Fruit fly (Drosophila melanogaster) whole organism, embryonic: Measurements from ENCODE around the gene CG17612.

ENCODE experiments used
- ATbp ChIP-seq: fragments of 200-800 bp; sonication (Bioruptor generic); optimal IDR thresholded peaks from 2 replicates; lab custom pipeline; 2017; ENCODE audit warnings: missing biosample characterization, mild to moderate bottlenecking, missing genetic modification characterization, missing genetic modification reagents
- Abd-B ChIP-seq: fragments of 200-800 bp; sonication (Bioruptor generic); optimal IDR thresholded peaks from 2 replicates; lab custom pipeline; 2018; ENCODE audit warnings: missing biosample characterization, mild to moderate bottlenecking, missing genetic modification characterization, moderate library complexity
- BtbVII ChIP-seq: fragments of 200-800 bp; sonication (Bioruptor generic); optimal IDR thresholded peaks from 3 replicates; lab custom pipeline; 2017; ENCODE audit warnings: missing biosample characterization, mild to moderate bottlenecking, missing genetic modification characterization
- Bteb2 ChIP-seq: fragments of 200-800 bp; sonication (Bioruptor generic); optimal IDR thresholded peaks from 2 replicates; lab custom pipeline; 2016; ENCODE audit warnings: missing biosample characterization, missing genetic modification characterization
- CG1024 ChIP-seq: fragments of 200-800 bp; sonication (Bioruptor generic); IDR thresholded peaks from 2 replicates; pipeline ENCODE4 v1.3.6; 2022; ENCODE audit warnings: missing biosample characterization, missing genetic modification characterization
- CG12071 ChIP-seq: fragments of 200-800 bp; sonication (Bioruptor generic); optimal IDR thresholded peaks from 3 replicates; lab custom pipeline; 2018; ENCODE audit warnings: missing biosample characterization, mild to moderate bottlenecking, missing genetic modification characterization
- CG12942 ChIP-seq: fragments of 200-800 bp; sonication (Bioruptor generic); optimal IDR thresholded peaks from 3 replicates; lab custom pipeline; 2016; ENCODE audit warnings: missing biosample characterization, missing genetic modification characterization
- CG13775 ChIP-seq: fragments of 200-800 bp; sonication (Bioruptor generic); optimal IDR thresholded peaks from 3 replicates; lab custom pipeline; 2017; ENCODE audit warnings: missing biosample characterization, mild to moderate bottlenecking, missing genetic modification characterization
- CG14014 ChIP-seq: fragments of 200-800 bp; sonication (Bioruptor generic); IDR thresholded peaks from 2 replicates; pipeline ENCODE4 v1.3.6; 2022; ENCODE audit warnings: missing biosample characterization, missing genetic modification characterization
- CG14050 ChIP-seq: fragments of 200-800 bp; sonication (Bioruptor generic); IDR thresholded peaks from 3 replicates; pipeline ENCODE4 v1.3.6; 2022; ENCODE audit warnings: missing biosample characterization, missing genetic modification characterization
- CG14860 ChIP-seq: fragments of 200-800 bp; sonication (Bioruptor generic); IDR thresholded peaks from 3 replicates; pipeline ENCODE4 v1.3.6; 2022; ENCODE audit warnings: missing biosample characterization, missing genetic modification characterization; ENCODE audit not compliant: partially characterized antibody
- CG1792 ChIP-seq: fragments of 200-800 bp; sonication (Bioruptor generic); optimal IDR thresholded peaks from 2 replicates; lab custom pipeline; 2016; ENCODE audit warnings: missing biosample characterization, missing genetic modification characterization
- CG18011 ChIP-seq: fragments of 200-800 bp; sonication (Bioruptor generic); optimal IDR thresholded peaks from 2 replicates; lab custom pipeline; 2017; ENCODE audit warnings: missing biosample characterization, missing genetic modification characterization, mild to moderate bottlenecking, moderate library complexity, missing genotype
- CG31224 ChIP-seq: fragments of 200-800 bp; sonication (Bioruptor generic); IDR thresholded peaks from 2 replicates; pipeline ENCODE4 v1.3.6; 2022; ENCODE audit warnings: missing biosample characterization, missing genetic modification characterization
- CG42726 ChIP-seq: fragments of 200-800 bp; sonication (Bioruptor generic); IDR thresholded peaks from 2 replicates; pipeline ENCODE4 v1.3.6; 2022; ENCODE audit warnings: missing biosample characterization, missing genetic modification characterization; ENCODE audit not compliant: partially characterized antibody
- CG4854 ChIP-seq: fragments of 200-800 bp; sonication (Bioruptor generic); optimal IDR thresholded peaks from 2 replicates; lab custom pipeline; 2016; ENCODE audit warnings: missing biosample characterization, missing genetic modification characterization, inconsistent platforms
- CG8388 ChIP-seq: fragments of 200-800 bp; sonication (Bioruptor generic); optimal IDR thresholded peaks from 2 replicates; lab custom pipeline; 2019; ENCODE audit warnings: missing biosample characterization, mild to moderate bottlenecking, missing genetic modification characterization, moderate library complexity
- CG9215 ChIP-seq: fragments of 200-800 bp; sonication (Bioruptor generic); IDR thresholded peaks from 2 replicates; pipeline ENCODE4 v1.3.6; 2022; ENCODE audit warnings: missing biosample characterization, missing genetic modification characterization
- CG9876 ChIP-seq: fragments of 200-800 bp; sonication (Bioruptor generic); optimal IDR thresholded peaks from 2 replicates; lab custom pipeline; 2016; ENCODE audit warnings: missing biosample characterization, missing genetic modification characterization
- CTCF ChIP-seq: fragments of 200-800 bp; sonication (Bioruptor generic); optimal IDR thresholded peaks from 2 replicates; lab custom pipeline; 2017; ENCODE audit warnings: missing biosample characterization, mild to moderate bottlenecking, missing genetic modification characterization, moderate library complexity
- D ChIP-seq, 2 experiments: fragments of 200-800 bp in 1 of 2; fragments of >200 bp in 1 of 2; sonication (Bioruptor generic) in 1 of 2; optimal IDR thresholded peaks; 2 replicates in 1 of 2; 3 replicates in 1 of 2; lab custom pipeline; 2017; ENCODE audit warnings: mild to moderate bottlenecking in 1 of 2, missing biosample characterization in 1 of 2, missing genetic modification characterization in 1 of 2, missing genetic modification reagents in 1 of 2
- Hr78 ChIP-seq, 2 experiments: fragments of 200-800 bp in 1 of 2; fragments of >200 bp in 1 of 2; sonication (Bioruptor generic) in 1 of 2; optimal IDR thresholded peaks; 2 replicates each; lab custom pipeline; 2017 to 2019; ENCODE audit warnings: missing biosample characterization in 2 of 2, missing genetic modification characterization in 2 of 2, mild to moderate bottlenecking in 1 of 2, moderate library complexity in 1 of 2
- Hsf ChIP-seq: fragments of 200-800 bp; sonication (Bioruptor generic); optimal IDR thresholded peaks from 3 replicates; lab custom pipeline; 2016; ENCODE audit warnings: missing biosample characterization, missing genetic modification characterization
- Kr ChIP-seq: fragments of 200-800 bp; sonication (Bioruptor generic); optimal IDR thresholded peaks from 2 replicates; lab custom pipeline; 2017; ENCODE audit warnings: missing biosample characterization, mild to moderate bottlenecking, missing genetic modification characterization
- Lhr ChIP-seq: fragments of 200-800 bp; sonication (Bioruptor generic); optimal IDR thresholded peaks from 3 replicates; lab custom pipeline; 2017; ENCODE audit warnings: mild to moderate bottlenecking, missing biosample characterization, missing genetic modification reagents, missing genetic modification characterization
- Meics ChIP-seq: fragments of 200-800 bp; sonication (Bioruptor generic); optimal IDR thresholded peaks from 2 replicates; lab custom pipeline; 2017; ENCODE audit warnings: missing biosample characterization, mild to moderate bottlenecking, missing genetic modification characterization
- Opbp ChIP-seq: fragments of 200-800 bp; sonication (Bioruptor generic); IDR thresholded peaks from 3 replicates; pipeline ENCODE4 v1.3.6; 2022; ENCODE audit warnings: missing biosample characterization, missing genetic modification characterization; ENCODE audit not compliant: partially characterized antibody
- Sry-β ChIP-seq: fragments of 200-800 bp; sonication (Bioruptor generic); optimal IDR thresholded peaks from 2 replicates; lab custom pipeline; 2018; ENCODE audit warnings: missing biosample characterization, mild to moderate bottlenecking, missing genetic modification characterization, moderate library complexity
- Xbp1 ChIP-seq: fragments of 200-800 bp; sonication (Bioruptor generic); optimal IDR thresholded peaks from 3 replicates; lab custom pipeline; 2016; ENCODE audit warnings: missing biosample characterization, mild to moderate bottlenecking, missing genetic modification characterization
- ab ChIP-seq: fragments of 200-800 bp; sonication (Bioruptor generic); optimal IDR thresholded peaks from 2 replicates; lab custom pipeline; 2016; ENCODE audit warnings: missing biosample characterization, missing genetic modification characterization
- ara ChIP-seq: fragments of 200-800 bp; sonication (Bioruptor generic); IDR thresholded peaks from 2 replicates; pipeline ENCODE4 v1.3.6; 2022; ENCODE audit warnings: missing biosample characterization, missing genetic modification characterization
- danr ChIP-seq: fragments of 200-800 bp; sonication (Bioruptor generic); IDR thresholded peaks from 2 replicates; pipeline ENCODE4 v1.3.6; 2022; ENCODE audit warnings: missing biosample characterization, missing genetic modification characterization
- disco-r ChIP-seq: fragments of 200-800 bp; sonication (Bioruptor generic); optimal IDR thresholded peaks from 2 replicates; lab custom pipeline; 2016; ENCODE audit warnings: missing biosample characterization, missing genetic modification characterization
- dmrt99B ChIP-seq: fragments of 200-800 bp; sonication (Bioruptor generic); optimal IDR thresholded peaks from 2 replicates; lab custom pipeline; 2018; ENCODE audit warnings: missing biosample characterization, mild to moderate bottlenecking, missing genetic modification characterization, moderate library complexity
- en ChIP-seq: fragments of 200-800 bp; sonication (Bioruptor generic); optimal IDR thresholded peaks from 2 replicates; lab custom pipeline; 2016; ENCODE audit warnings: missing biosample characterization, missing genetic modification characterization
- fd3F ChIP-seq: fragments of 200-800 bp; sonication (Bioruptor generic); optimal IDR thresholded peaks from 2 replicates; lab custom pipeline; 2018; ENCODE audit warnings: missing biosample characterization, mild to moderate bottlenecking, missing genetic modification characterization, moderate library complexity
- gfzf ChIP-seq: fragments of 200-800 bp; sonication (Bioruptor generic); optimal IDR thresholded peaks from 2 replicates; lab custom pipeline; 2016; ENCODE audit warnings: missing biosample characterization, mild to moderate bottlenecking, missing genetic modification characterization, moderate library complexity
- gsb-n ChIP-seq: fragments of 200-800 bp; sonication (Bioruptor generic); optimal IDR thresholded peaks from 3 replicates; lab custom pipeline; 2018; ENCODE audit warnings: missing biosample characterization, mild to moderate bottlenecking, missing genetic modification characterization
- kay ChIP-seq: fragments of 200-800 bp; sonication (Bioruptor generic); optimal IDR thresholded peaks from 2 replicates; lab custom pipeline; 2016; ENCODE audit warnings: missing biosample characterization, missing genetic modification characterization
- lab ChIP-seq: fragments of 200-800 bp; sonication (Bioruptor generic); optimal IDR thresholded peaks from 3 replicates; lab custom pipeline; 2017; ENCODE audit warnings: missing biosample characterization, missing genetic modification characterization, mild to moderate bottlenecking, moderate library complexity, missing genetic modification reagents
- lov ChIP-seq, 2 experiments: fragments of 200-800 bp in 1 of 2; fragments of >200 bp in 1 of 2; sonication (Bioruptor generic) in 1 of 2; IDR thresholded peaks in 1 of 2; optimal IDR thresholded peaks in 1 of 2; 2 replicates in 1 of 2; 3 replicates in 1 of 2; pipeline versions ENCODE4 v1.3.6 to Lab custom; 2017 to 2022; ENCODE audit warnings: missing biosample characterization in 1 of 2, missing genetic modification characterization in 1 of 2
- slbo ChIP-seq: fragments of 200-800 bp; sonication (Bioruptor generic); IDR thresholded peaks from 2 replicates; pipeline ENCODE4 v1.3.6; 2022; ENCODE audit warnings: missing biosample characterization, missing genetic modification characterization
- trem ChIP-seq: fragments of 200-800 bp; optimal IDR thresholded peaks from 3 replicates; lab custom pipeline; 2019; ENCODE audit warnings: missing biosample characterization, mild to moderate bottlenecking, missing genetic modification characterization, moderate library complexity
- trh ChIP-seq: fragments of 200-800 bp; sonication (Bioruptor generic); optimal IDR thresholded peaks from 2 replicates; lab custom pipeline; 2016; ENCODE audit warnings: missing biosample characterization, missing genetic modification characterization
- tup ChIP-seq: fragments of 200-800 bp; sonication (Bioruptor generic); optimal IDR thresholded peaks from 2 replicates; lab custom pipeline; 2016; ENCODE audit warnings: missing biosample characterization, mild to moderate bottlenecking, missing genetic modification characterization, moderate library complexity
- twi ChIP-seq: fragments of 200-800 bp; optimal IDR thresholded peaks from 2 replicates; lab custom pipeline; 2019; ENCODE audit warnings: missing biosample characterization, mild to moderate bottlenecking, missing genetic modification characterization, moderate library complexity
- zen ChIP-seq: fragments of 200-800 bp; sonication (Bioruptor generic); optimal IDR thresholded peaks from 3 replicates; lab custom pipeline; 2018; ENCODE audit warnings: missing biosample characterization, mild to moderate bottlenecking, missing genetic modification characterization, moderate library complexity
- zen2 ChIP-seq: fragments of 200-800 bp; sonication (Bioruptor generic); IDR thresholded peaks from 3 replicates; pipeline ENCODE4 v1.3.6; 2022; ENCODE audit warnings: missing biosample characterization, missing genetic modification characterization; ENCODE audit not compliant: partially characterized antibody

The CG17612 gene

DNA sequence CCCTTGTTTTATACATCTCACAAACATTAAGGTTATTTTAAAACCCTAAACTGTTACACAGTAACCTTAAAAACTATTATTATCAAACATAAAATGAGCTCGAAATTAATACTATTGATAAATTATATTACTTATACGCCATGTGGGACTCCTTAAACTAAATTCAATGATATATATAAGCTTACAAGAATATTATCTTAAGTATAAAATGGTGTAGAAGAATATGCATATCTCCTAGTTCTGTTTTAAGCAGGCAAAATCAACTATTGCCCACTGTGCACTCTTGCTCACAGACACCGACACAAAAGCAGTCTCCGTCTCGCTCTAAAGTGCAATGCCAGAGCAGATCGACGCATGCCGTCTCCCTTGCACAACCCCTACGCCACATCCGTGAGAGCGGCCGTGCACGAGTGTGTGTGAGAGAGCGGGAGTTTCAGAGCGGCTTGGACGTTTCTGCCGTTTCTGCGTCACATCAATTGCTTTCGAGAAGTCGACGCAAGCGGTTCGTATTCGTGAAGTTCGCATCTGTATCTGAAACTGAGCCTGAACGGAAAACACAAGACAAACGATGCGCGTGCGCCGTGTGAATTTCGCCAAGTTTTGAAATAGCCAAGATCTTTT lies 10.9 kb downstream of the CG17612 start (continued):
- TF ChIP-seq Xbp1, result peak; percentile 42
- TF ChIP-seq Opbp (GFP tag; lab: Robert Waterston, UW), result peak; percentile 53; the same call in 1 of the 3 replicates
- TF ChIP-seq trem (tag; lab: Kevin White, UChicago), result peak; percentile 82
- TF ChIP-seq CG1792 (GFP tag; lab: Kevin White, UChicago), result no peak
- peak; percentile 78 for TF ChIP-seq twi
- peak; percentile 80 for TF ChIP-seq Kr
- no peak for TF ChIP-seq trh (GFP tag; lab: Kevin White, UChicago)
- TF ChIP-seq tup (GFP tag; lab: Kevin White, UChicago), result no peak
- 0 out of 2 replicates have a peak, but pooled peaks have one; percentile 8 for TF ChIP-seq slbo (GFP tag; lab: Robert Waterston, UW)
- TF ChIP-seq Hr78 (GFP tag; optimal IDR thresholded peaks at IDR 0.05; lab: Kevin White, UChicago), result peak in 1 of 2 experiments; percentile 60
- TF ChIP-seq disco-r (GFP tag; lab: Kevin White, UChicago), result no peak
- no peak for TF ChIP-seq Hsf (GFP tag; lab: Kevin White, UChicago)
- no peak for TF ChIP-seq CG14860 (GFP tag; lab: Robert Waterston, UW)
- TF ChIP-seq CG9876 (GFP tag; lab: Kevin White, UChicago), result no peak
- no peak for TF ChIP-seq CG1024 (GFP tag; lab: Robert Waterston, UW)
- peak; percentile 70 for TF ChIP-seq zen (tag; lab: Kevin White, UChicago)
- TF ChIP-seq CG12071 (GFP tag; lab: Kevin White, UChicago), result no peak
- TF ChIP-seq Lhr (GFP tag; lab: Kevin White, UChicago), result peak; percentile 53
- 0 out of 2 replicates have a peak, but pooled peaks have one; percentile 41 for TF ChIP-seq CG42726 (GFP tag; lab: Robert Waterston, UW)
- TF ChIP-seq dmrt99B, result peak; percentile 75
- no peak for TF ChIP-seq CG31224 (GFP tag; lab: Robert Waterston, UW)
- TF ChIP-seq zen2 (GFP tag; lab: Robert Waterston, UW), result no peak
- no peak; the same call in 1 of the 2 replicates for TF ChIP-seq ara
- TF ChIP-seq en (GFP tag; lab: Kevin White, UChicago), result no peak
- TF ChIP-seq ab (GFP tag; lab: Kevin White, UChicago), result no peak
- TF ChIP-seq Sry-β (GFP tag; lab: Kevin White, UChicago), result peak; percentile 40
- TF ChIP-seq lab (GFP tag; lab: Kevin White, UChicago), result peak; percentile 52
- no peak for TF ChIP-seq danr (GFP tag; lab: Robert Waterston, UW)
- peak; percentile 29 for TF ChIP-seq CG12942 (GFP tag; lab: Kevin White, UChicago)
- TF ChIP-seq CTCF (GFP tag; lab: Kevin White, UChicago), result peak; percentile 16
- no peak for TF ChIP-seq fd3F (GFP tag; lab: Kevin White, UChicago)
- no peak for TF ChIP-seq Abd-B
- no peak for TF ChIP-seq CG4854 (GFP tag; lab: Kevin White, UChicago)
- peak; percentile 39 for TF ChIP-seq ATbp (GFP tag; lab: Kevin White, UChicago)
- TF ChIP-seq CG18011 (GFP tag; lab: Kevin White, UChicago), result no peak
- TF ChIP-seq gfzf (GFP tag; lab: Kevin White, UChicago), result no peak
- TF ChIP-seq CG14014, result no peak
- no peak for TF ChIP-seq CG14050 (GFP tag; lab: Robert Waterston, UW)
- peak; percentile 72 for TF ChIP-seq CG8388 (GFP tag; lab: Kevin White, UChicago)
- peak; percentile 20 for TF ChIP-seq lov (optimal IDR thresholded peaks at IDR 0.05; lab: Kevin White, UChicago)
- 0 out of 3 replicates have a peak, but pooled peaks have one; percentile 7 for TF ChIP-seq lov (GFP tag; IDR thresholded peaks at IDR 0.05; lab: Robert Waterston, UW)
- TF ChIP-seq D (optimal IDR thresholded peaks at IDR 0.05; lab: Kevin White, UChicago), result peak; percentile 77
- peak; percentile 75 for TF ChIP-seq D (GFP tag; optimal IDR thresholded peaks at IDR 0.05; lab: Kevin White, UChicago)
- TF ChIP-seq kay (GFP tag; lab: Kevin White, UChicago), result peak; percentile 6
- TF ChIP-seq gsb-n, result peak; percentile 71
- no peak for TF ChIP-seq Bteb2 (GFP tag; lab: Kevin White, UChicago)
- TF ChIP-seq Meics, result peak; percentile 28
- peak; percentile 41 for TF ChIP-seq BtbVII (GFP tag; lab: Kevin White, UChicago)
- no peak for TF ChIP-seq CG9215 (GFP tag; lab: Robert Waterston, UW)
- TF ChIP-seq CG13775 (GFP tag; lab: Kevin White, UChicago), result peak; percentile 58
